Fruit fly (Drosophila melanogaster): ENCODE data around the gene homer.

homer gene

dm6 chr2L:6677453-6677852 lies 45.7 kb downstream of the homer start, which contains the start of gene Nse1 (continued):
- TF ChIP-seq CG6689 (GFP tag; IDR thresholded peaks at IDR 0.05) (no peak), Ets65A (GFP tag) (no peak), CG9876 (GFP tag; optimal IDR thresholded peaks at IDR 0.05) (no peak), Med (GFP tag) (peak; percentile 15), Bteb2 (GFP tag; optimal IDR thresholded peaks at IDR 0.05) (no peak), croc (GFP tag; conservative IDR thresholded peaks at IDR 0.05) (no peak), Side (GFP tag; optimal IDR thresholded peaks at IDR 0.05) (no peak), ci (GFP tag; IDR thresholded peaks at IDR 0.05) (no peak), ERR (GFP tag; optimal IDR thresholded peaks at IDR 0.05) (no peak), CG6813 (GFP tag; optimal IDR thresholded peaks at IDR 0.05) (no peak), Elba2 (GFP tag; optimal IDR thresholded peaks at IDR 0.05) (peak; percentile 85)

dm6 chr2L:6676535-6676934 lies 46.6 kb downstream of the homer start, which contains the start of gene cort:
Gene cort, minus strand, starts transcription at chr2L:6676635.
- TF ChIP-seq grau (tag; optimal IDR thresholded peaks at IDR 0.05) = peak; percentile 26
- TF ChIP-seq sens-2 (GFP tag; IDR thresholded peaks at IDR 0.05) = no peak
- TF ChIP-seq psq (GFP tag; optimal IDR thresholded peaks at IDR 0.05) = no peak

dm6 chr2L:6673211-6674012 lies 49.7 kb downstream of the homer start, which contains the start of gene Spn27A:
Gene Spn27A, minus strand, starts transcription at chr2L:6673347.
- TF ChIP-seq CG30020 (tag; optimal IDR thresholded peaks at IDR 0.05) (peak; percentile 38), zf30C (GFP tag; optimal IDR thresholded peaks at IDR 0.05) (peak; percentile 6), Xbp1 (GFP tag; optimal IDR thresholded peaks at IDR 0.05) (peak; percentile 64), Hsf (GFP tag; optimal IDR thresholded peaks at IDR 0.05) (peak; percentile 68), Hr51 (GFP tag; optimal IDR thresholded peaks at IDR 0.05) (peak in 1 of 2 experiments; percentile 30), insv (GFP tag; optimal IDR thresholded peaks at IDR 0.05) (peak in 1 of 2 experiments; percentile 32), dmrt11E (tag; optimal IDR thresholded peaks at IDR 0.05) (peak; percentile 43), sr (GFP tag; IDR thresholded peaks at IDR 0.05) (no peak), ase (GFP tag; IDR thresholded peaks at IDR 0.05) (no peak), ap (GFP tag; IDR thresholded peaks at IDR 0.05) (peak; percentile 50; the same call in 1 of the 2 replicates), Abd-B (GFP tag; optimal IDR thresholded peaks at IDR 0.05) (peak; percentile 59), pfk (GFP tag; optimal IDR thresholded peaks at IDR 0.05) (no peak), CG17186 (GFP tag; optimal IDR thresholded peaks at IDR 0.05) (peak; percentile 3), chif (GFP tag; optimal IDR thresholded peaks at IDR 0.05) (peak in 1 of 2 experiments; percentile 56), CG12744 (GFP tag; optimal IDR thresholded peaks at IDR 0.05) (no peak), ro (GFP tag; IDR thresholded peaks at IDR 0.05) (0 out of 2 replicates have a peak, but pooled peaks have one; percentile 8), CG12155 (GFP tag; optimal IDR thresholded peaks at IDR 0.05) (peak; percentile 40), CG6654 (GFP tag; optimal IDR thresholded peaks at IDR 0.05) (peak; percentile 2), bigmax (GFP tag; optimal IDR thresholded peaks at IDR 0.05) (peak; percentile 34), CG10543 (GFP tag; optimal IDR thresholded peaks at IDR 0.05) (peak; percentile 23), kni (GFP tag; optimal IDR thresholded peaks at IDR 0.05) (no peak), caup (GFP tag; optimal IDR thresholded peaks at IDR 0.05; ENCODE audit: severe bottlenecking) (peak; percentile 23), corto (GFP tag; optimal IDR thresholded peaks at IDR 0.05) (no peak), CG8944 (GFP tag; optimal IDR thresholded peaks at IDR 0.05) (peak; percentile 0), CG16813 (GFP tag; IDR thresholded peaks at IDR 0.05; ENCODE audit: partially characterized antibody) (no peak), Lhr (GFP tag; optimal IDR thresholded peaks at IDR 0.05) (peak; percentile 54), CG32767 (GFP tag; IDR thresholded peaks at IDR 0.05) (peak; percentile 20; the same call in 1 of the 2 replicates), phol (tag; optimal IDR thresholded peaks at IDR 0.05) (peak; percentile 78), CG1832 (GFP tag; optimal IDR thresholded peaks at IDR 0.05) (no peak), CG14441 (GFP tag; IDR thresholded peaks at IDR 0.05) (0 out of 2 replicates have a peak, but pooled peaks have one; percentile 14), pum (GFP tag; optimal IDR thresholded peaks at IDR 0.05) (peak; percentile 41), CG10431 (GFP tag; optimal IDR thresholded peaks at IDR 0.05) (no peak)
